Fruit fly (Drosophila melanogaster): ENCODE results near the gene Zcchc7.

Gene Zcchc7

dm6 chr3L:16840540-16840939 is 4.6 kb upstream of the Zcchc7 start (continued):
- peak; percentile 6 for TF ChIP-seq Hsf (GFP tag; optimal IDR thresholded peaks at IDR 0.05)
- no peak for TF ChIP-seq H2.0 (GFP tag; IDR thresholded peaks at IDR 0.05)
- TF ChIP-seq CG10543 (GFP tag; optimal IDR thresholded peaks at IDR 0.05): peak; percentile 23
- TF ChIP-seq CG15514 (GFP tag; optimal IDR thresholded peaks at IDR 0.05): peak; percentile 16
- TF ChIP-seq dysf (GFP tag; IDR thresholded peaks at IDR 0.05): peak; percentile 77; the same call in 2 of the 3 replicates
- TF ChIP-seq Oaz (GFP tag; IDR thresholded peaks at IDR 0.05): peak; percentile 29; the same call in 1 of the 2 replicates
- peak; percentile 33 for TF ChIP-seq CG12219 (GFP tag; optimal IDR thresholded peaks at IDR 0.05)
- peak; percentile 26; the same call in 1 of the 2 replicates for TF ChIP-seq E2f2 (GFP tag; IDR thresholded peaks at IDR 0.05)
- peak; percentile 4 for TF ChIP-seq HHEX (GFP tag; optimal IDR thresholded peaks at IDR 0.05)
- TF ChIP-seq CG7839 (tag; optimal IDR thresholded peaks at IDR 0.05): peak; percentile 69
- TF ChIP-seq CG13424 (tag; optimal IDR thresholded peaks at IDR 0.05): peak; percentile 55
- TF ChIP-seq ems (GFP tag; optimal IDR thresholded peaks at IDR 0.05): peak; percentile 20
- TF ChIP-seq CG3995 (GFP tag; optimal IDR thresholded peaks at IDR 0.05): no peak
- peak; percentile 9 for TF ChIP-seq Blimp-1 (GFP tag; optimal IDR thresholded peaks at IDR 0.05)
- TF ChIP-seq CG10979 (tag; optimal IDR thresholded peaks at IDR 0.05): peak; percentile 30
- no peak for TF ChIP-seq pb (GFP tag; optimal IDR thresholded peaks at IDR 0.05)
- TF ChIP-seq Abd-B (GFP tag; optimal IDR thresholded peaks at IDR 0.05): peak; percentile 30
- peak; percentile 46 for TF ChIP-seq unpg (GFP tag; optimal IDR thresholded peaks at IDR 0.05)
- TF ChIP-seq bab2 (GFP tag; optimal IDR thresholded peaks at IDR 0.05): peak; percentile 13
- peak; percentile 37 for TF ChIP-seq cwo (GFP tag; optimal IDR thresholded peaks at IDR 0.05)
- TF ChIP-seq CG8765 (GFP tag; IDR thresholded peaks at IDR 0.05): no peak
- no peak for TF ChIP-seq CG7987 (GFP tag; optimal IDR thresholded peaks at IDR 0.05)
- TF ChIP-seq sob (GFP tag; IDR thresholded peaks at IDR 0.05): 0 out of 2 replicates have a peak, but pooled peaks have one; percentile 6
- TF ChIP-seq dpn (GFP tag; optimal IDR thresholded peaks at IDR 0.05): peak in 1 of 2 experiments; percentile 22
- TF ChIP-seq E2f1 (GFP tag; IDR thresholded peaks at IDR 0.05): peak; percentile 54
- TF ChIP-seq Ada2b (GFP tag; IDR thresholded peaks at IDR 0.05): 0 out of 2 replicates have a peak, but pooled peaks have one; percentile 11
- TF ChIP-seq Nf-YB (GFP tag; optimal IDR thresholded peaks at IDR 0.05): peak; percentile 9
- no peak for TF ChIP-seq MBD-R2 (GFP tag; IDR thresholded peaks at IDR 0.05)

dm6 chr3L:16842087-16842567 is 3.1 kb upstream of the Zcchc7 start, which contains the start of gene TSG101:
Gene TSG101 (plus strand): TSS chr3L:16842294.
- TF ChIP-seq CG5245 (GFP tag; optimal IDR thresholded peaks at IDR 0.05) (no peak), CkIIα-i1 (GFP tag; IDR thresholded peaks at IDR 0.05) (no peak), gfzf (GFP tag; optimal IDR thresholded peaks at IDR 0.05) (peak; percentile 92), nau (GFP tag; optimal IDR thresholded peaks at IDR 0.05) (no peak), CG6791 (GFP tag; IDR thresholded peaks at IDR 0.05; ENCODE audit: partially characterized antibody) (peak; percentile 38; the same call in 1 of the 3 replicates), Deaf1 (tag; optimal IDR thresholded peaks at IDR 0.05) (no peak), B-H1 (GFP tag; IDR thresholded peaks at IDR 0.05) (no peak), CG18764 (GFP tag; optimal IDR thresholded peaks at IDR 0.05) (no peak), Optix (GFP tag; IDR thresholded peaks at IDR 0.05) (no peak), CG3847 (GFP tag; IDR thresholded peaks at IDR 0.05) (no peak), CG2202 (tag; optimal IDR thresholded peaks at IDR 0.05) (no peak), ssp (GFP tag; IDR thresholded peaks at IDR 0.05) (peak; percentile 96), CG4424 (GFP tag; optimal IDR thresholded peaks at IDR 0.05) (no peak), Sin3A (optimal IDR thresholded peaks at IDR 0.05) (peak; percentile 19), Mrtf (GFP tag; IDR thresholded peaks at IDR 0.05) (no peak), caup (GFP tag; optimal IDR thresholded peaks at IDR 0.05; ENCODE audit: severe bottlenecking) (no peak), stc (GFP tag; IDR thresholded peaks at IDR 0.05) (no peak), wdn (GFP tag; IDR thresholded peaks at IDR 0.05) (no peak), kay (GFP tag; optimal IDR thresholded peaks at IDR 0.05) (peak; percentile 58), Med (GFP tag) (peak; percentile 41), tx (GFP tag; optimal IDR thresholded peaks at IDR 0.05) (no peak), Tbp (GFP tag; optimal IDR thresholded peaks at IDR 0.05) (no peak), z (GFP tag; IDR thresholded peaks at IDR 0.05) (no peak), NC2α (GFP tag; optimal IDR thresholded peaks at IDR 0.05) (no peak)

Data from whole organism, embryonic.